Worm (Caenorhabditis elegans) whole organism, young adult: ENCODE measurements around the gene Y75B12A.2.

ENCODE experiments used
- C06A6.2 ChIP-seq: fragments of 200-800 bp; sonication (Bioruptor generic); conservative IDR thresholded peaks from 2 replicates; pipeline ENCODE4 v1.3.6; 2022; ENCODE audit warnings: missing genetic modification characterization, missing compliant biosample characterization
- ceh-40 ChIP-seq: fragments of 200-800 bp; sonication (Bioruptor generic); IDR thresholded peaks from 2 replicates; pipeline ENCODE4 v1.3.6; 2022; ENCODE audit warnings: missing genetic modification characterization, missing compliant biosample characterization
- dpl-1 ChIP-seq: fragments of 150-350 bp; optimal IDR thresholded peaks from 2 replicates; lab custom pipeline; 2014; ENCODE audit warnings: missing biosample characterization, missing genetic modification reagents, missing genetic modification characterization
- ets-4 ChIP-seq: fragments of 200-800 bp; sonication (Bioruptor generic); optimal IDR thresholded peaks from 2 replicates; lab custom pipeline; 2018; ENCODE audit warnings: mild to moderate bottlenecking, missing genetic modification characterization, missing compliant biosample characterization
- unc-130 ChIP-seq: sonication (generic microtip); optimal IDR thresholded peaks from 2 replicates; lab custom pipeline; 2016; ENCODE audit warnings: missing genetic modification reagents, missing genetic modification characterization, missing compliant biosample characterization
- unc-62 ChIP-seq: fragments of 150-350 bp; optimal IDR thresholded peaks from 2 replicates; lab custom pipeline; 2014; ENCODE audit warnings: missing biosample characterization, missing genetic modification reagents, missing genetic modification characterization

- TF ChIP-seq C06A6.2 (GFP tag; lab: Robert Waterston, UW) (no peak), unc-130 (GFP tag; lab: Kevin White, UChicago) (no peak), dpl-1 (no peak), unc-62 (GFP tag; lab: Kevin White, UChicago) (no peak), ceh-40 (GFP tag; lab: Robert Waterston, UW) (no peak), ets-4 (GFP tag; lab: Kevin White, UChicago) (no peak)
Observed at ce11 chrV:15090457-15090856, 18.9 kb upstream of the Y75B12A.2 start, which contains the start of gene C01G10.17.
